Fruit fly (Drosophila melanogaster) whole organism, embryonic: ENCODE results near the gene CG43208.

Experiments used
- Atf3 ChIP-seq: fragments of 200-800 bp; sonication (Bioruptor generic); optimal IDR thresholded peaks from 3 replicates; lab custom pipeline; 2016; ENCODE audit warnings: missing biosample characterization, missing genetic modification characterization
- CG11456 ChIP-seq: fragments of 200-800 bp; sonication (Bioruptor generic); IDR thresholded peaks from 3 replicates; pipeline ENCODE4 v1.3.6; 2022; ENCODE audit warnings: missing biosample characterization, missing genetic modification characterization
- CG11696 ChIP-seq: fragments of 200-800 bp; sonication (Bioruptor generic); IDR thresholded peaks from 2 replicates; pipeline ENCODE4 v1.3.6; 2022; ENCODE audit warnings: missing biosample characterization, missing genetic modification characterization
- CG12155 ChIP-seq: fragments of 200-800 bp; sonication (Bioruptor generic); optimal IDR thresholded peaks from 3 replicates; lab custom pipeline; 2016; ENCODE audit warnings: missing biosample characterization, missing genetic modification characterization
- CG12391 ChIP-seq: fragments of 200-800 bp; sonication (Bioruptor generic); optimal IDR thresholded peaks from 3 replicates; lab custom pipeline; 2018; ENCODE audit warnings: missing biosample characterization, mild to moderate bottlenecking, missing genetic modification characterization, moderate library complexity
- CG13123 ChIP-seq: fragments of 200-800 bp; sonication (Bioruptor generic); optimal IDR thresholded peaks from 2 replicates; lab custom pipeline; 2016; ENCODE audit warnings: missing biosample characterization, missing genetic modification characterization
- CG14441 ChIP-seq: fragments of 200-800 bp; sonication (Bioruptor generic); IDR thresholded peaks from 2 replicates; pipeline ENCODE4 v1.3.6; 2022; ENCODE audit warnings: missing biosample characterization, missing genetic modification characterization
- CG14667 ChIP-seq: fragments of 200-800 bp; sonication (Bioruptor generic); IDR thresholded peaks from 2 replicates; pipeline ENCODE4 v1.3.6; 2022; ENCODE audit warnings: missing biosample characterization, missing genetic modification characterization
- CG16813 ChIP-seq: fragments of 200-800 bp; sonication (Bioruptor generic); IDR thresholded peaks from 3 replicates; pipeline ENCODE4 v1.3.6; 2022; ENCODE audit warnings: missing biosample characterization, missing genetic modification characterization; ENCODE audit not compliant: partially characterized antibody
- CG16815 ChIP-seq: fragments of 200-800 bp; sonication (Bioruptor generic); optimal IDR thresholded peaks from 3 replicates; lab custom pipeline; 2017; ENCODE audit warnings: missing biosample characterization, mild to moderate bottlenecking, missing genetic modification characterization
- CG31388 ChIP-seq: fragments of 200-800 bp; sonication (Bioruptor generic); optimal IDR thresholded peaks from 2 replicates; lab custom pipeline; 2016; ENCODE audit warnings: missing biosample characterization, missing genetic modification characterization
- CG34376 ChIP-seq: fragments of 200-800 bp; sonication (Bioruptor generic); optimal IDR thresholded peaks from 2 replicates; lab custom pipeline; 2018; ENCODE audit warnings: missing biosample characterization, mild to moderate bottlenecking, missing genetic modification characterization
- CG3726 ChIP-seq: fragments of 200-800 bp; sonication (Bioruptor generic); IDR thresholded peaks from 3 replicates; pipeline ENCODE4, ENCODE4 v1.3.6; 2022; ENCODE audit warnings: missing biosample characterization, missing genetic modification characterization
- CG4328 ChIP-seq: fragments of 200-800 bp; sonication (Bioruptor generic); optimal IDR thresholded peaks from 3 replicates; lab custom pipeline; 2017; ENCODE audit warnings: missing biosample characterization, missing genetic modification reagents, missing genetic modification characterization
- CG4404 ChIP-seq: fragments of 200-800 bp; sonication (Bioruptor generic); IDR thresholded peaks from 2 replicates; pipeline ENCODE4 v1.3.6; 2022; ENCODE audit warnings: missing biosample characterization, missing genetic modification characterization
- CG4730 ChIP-seq: fragments of 200-800 bp; sonication (Bioruptor generic); IDR thresholded peaks from 2 replicates; pipeline ENCODE4 v1.3.6; 2022; ENCODE audit warnings: missing biosample characterization, missing genetic modification characterization
- CG7987 ChIP-seq: fragments of 200-800 bp; sonication (Bioruptor generic); optimal IDR thresholded peaks from 2 replicates; lab custom pipeline; 2018; ENCODE audit warnings: missing biosample characterization, mild to moderate bottlenecking, missing genetic modification characterization, moderate library complexity
- CG8924 ChIP-seq: fragments of 200-800 bp; optimal IDR thresholded peaks from 3 replicates; lab custom pipeline; 2019; ENCODE audit warnings: missing biosample characterization, mild to moderate bottlenecking, missing genetic modification characterization, moderate library complexity
- CG9609 ChIP-seq: fragments of 200-800 bp; sonication (Bioruptor generic); optimal IDR thresholded peaks from 3 replicates; lab custom pipeline; 2016; ENCODE audit warnings: missing biosample characterization, missing genetic modification characterization
- Doc2 ChIP-seq: fragments of 200-800 bp; sonication (Bioruptor generic); IDR thresholded peaks from 2 replicates; pipeline ENCODE4 v1.3.6; 2022; ENCODE audit warnings: missing biosample characterization, missing genetic modification characterization
- Dp ChIP-seq: fragments of 200-800 bp; sonication (Bioruptor generic); optimal IDR thresholded peaks from 2 replicates; lab custom pipeline; 2018; ENCODE audit warnings: missing biosample characterization, mild to moderate bottlenecking, missing genetic modification characterization, moderate library complexity
- Fer2 ChIP-seq: fragments of 200-800 bp; sonication (Bioruptor generic); optimal IDR thresholded peaks from 2 replicates; lab custom pipeline; 2018; ENCODE audit warnings: missing biosample characterization, mild to moderate bottlenecking, missing genetic modification characterization, moderate library complexity
- Gsc ChIP-seq: fragments of 200-800 bp; sonication (Bioruptor generic); IDR thresholded peaks from 2 replicates; pipeline ENCODE4 v1.3.6; 2022; ENCODE audit warnings: missing biosample characterization, missing genetic modification characterization
- Hand ChIP-seq: fragments of 200-800 bp; sonication (Bioruptor generic); optimal IDR thresholded peaks from 2 replicates; lab custom pipeline; 2017; ENCODE audit warnings: mild to moderate bottlenecking, missing biosample characterization, missing genetic modification reagents, missing genetic modification characterization
- Hr39 ChIP-seq: fragments of >200 bp; optimal IDR thresholded peaks from 2 replicates; lab custom pipeline; 2017
- Lhr ChIP-seq: fragments of 200-800 bp; sonication (Bioruptor generic); optimal IDR thresholded peaks from 3 replicates; lab custom pipeline; 2017; ENCODE audit warnings: mild to moderate bottlenecking, missing biosample characterization, missing genetic modification reagents, missing genetic modification characterization
- Lpt ChIP-seq: fragments of >200 bp; optimal IDR thresholded peaks from 2 replicates; lab custom pipeline; 2018; ENCODE audit warnings: missing biosample characterization, missing genetic modification characterization
- Nf-YA ChIP-seq: fragments of 200-800 bp; sonication (Bioruptor generic); IDR thresholded peaks from 2 replicates; pipeline ENCODE4 v1.3.6; 2022; ENCODE audit warnings: missing biosample characterization, missing genetic modification characterization
- Ptx1 ChIP-seq: fragments of 200-800 bp; sonication (Bioruptor generic); IDR thresholded peaks from 2 replicates; pipeline ENCODE4 v1.3.6; 2022; ENCODE audit warnings: missing biosample characterization, missing genetic modification characterization
- Rx ChIP-seq: fragments of 200-800 bp; sonication (Bioruptor generic); IDR thresholded peaks from 2 replicates; pipeline ENCODE4 v1.3.6; 2022; ENCODE audit warnings: missing biosample characterization, missing genetic modification characterization
- Side ChIP-seq: fragments of 200-800 bp; sonication (Bioruptor generic); optimal IDR thresholded peaks from 2 replicates; lab custom pipeline; 2016; ENCODE audit warnings: missing biosample characterization, missing genetic modification characterization
- Sox102F ChIP-seq: fragments of 200-800 bp; sonication (Bioruptor generic); optimal IDR thresholded peaks from 2 replicates; lab custom pipeline; 2018; ENCODE audit warnings: missing biosample characterization, mild to moderate bottlenecking, missing genetic modification characterization, moderate library complexity
- Ssrp ChIP-seq: fragments of 200-800 bp; sonication (Bioruptor generic); optimal IDR thresholded peaks from 2 replicates; lab custom pipeline; 2018; ENCODE audit warnings: missing biosample characterization, mild to moderate bottlenecking, missing genetic modification characterization, moderate library complexity
- al ChIP-seq: fragments of 200-800 bp; sonication (Bioruptor generic); IDR thresholded peaks from 2 replicates; pipeline ENCODE4 v1.3.6; 2022; ENCODE audit warnings: missing biosample characterization, missing genetic modification characterization
- ase ChIP-seq: fragments of 200-800 bp; sonication (Bioruptor generic); IDR thresholded peaks from 3 replicates; pipeline ENCODE4 v1.3.6; 2022; ENCODE audit warnings: missing biosample characterization, missing genetic modification characterization
- ato ChIP-seq: fragments of 200-800 bp; sonication (Bioruptor generic); IDR thresholded peaks from 2 replicates; pipeline ENCODE4 v1.3.6; 2022; ENCODE audit warnings: missing biosample characterization, missing genetic modification characterization; ENCODE audit not compliant: partially characterized antibody
- cad ChIP-seq: fragments of >200 bp; optimal IDR thresholded peaks from 2 replicates; lab custom pipeline; 2017; ENCODE audit warnings: missing biosample characterization, missing genetic modification characterization
- chinmo ChIP-seq: fragments of 200-800 bp; sonication (Bioruptor generic); IDR thresholded peaks from 4 replicates; pipeline ENCODE4 v1.3.6; 2022; ENCODE audit warnings: missing biosample characterization, missing genetic modification characterization; ENCODE audit not compliant: partially characterized antibody
- ewg ChIP-seq: fragments of 200-800 bp; sonication (Bioruptor generic); optimal IDR thresholded peaks from 3 replicates; lab custom pipeline; 2017; ENCODE audit warnings: mild to moderate bottlenecking, missing biosample characterization, missing genetic modification reagents, missing genetic modification characterization
- eyg ChIP-seq: fragments of 200-800 bp; sonication (Bioruptor generic); optimal IDR thresholded peaks from 3 replicates; lab custom pipeline; 2016; ENCODE audit warnings: missing biosample characterization, missing genetic modification characterization
- fd64A ChIP-seq: fragments of 200-800 bp; sonication (Bioruptor generic); optimal IDR thresholded peaks from 3 replicates; lab custom pipeline; 2018; ENCODE audit warnings: missing biosample characterization, mild to moderate bottlenecking, missing genetic modification characterization
- fu2 ChIP-seq: fragments of 200-800 bp; sonication (Bioruptor generic); optimal IDR thresholded peaks from 2 replicates; lab custom pipeline; 2016; ENCODE audit warnings: missing biosample characterization, missing genetic modification characterization
- hb ChIP-seq: fragments of 200-800 bp; sonication (Bioruptor generic); IDR thresholded peaks from 3 replicates; pipeline ENCODE4 v1.3.6; 2022; ENCODE audit warnings: missing biosample characterization, missing genetic modification characterization; ENCODE audit not compliant: partially characterized antibody
- kni ChIP-seq: fragments of 200-800 bp; sonication (Bioruptor generic); optimal IDR thresholded peaks from 3 replicates; lab custom pipeline; 2017; ENCODE audit warnings: mild to moderate bottlenecking, missing biosample characterization, missing genetic modification reagents, missing genetic modification characterization
- nom ChIP-seq: fragments of 200-800 bp; sonication (Bioruptor generic); optimal IDR thresholded peaks from 2 replicates; lab custom pipeline; 2017; ENCODE audit warnings: missing biosample characterization, missing genetic modification characterization, mild to moderate bottlenecking, moderate library complexity, missing genetic modification reagents
- peb ChIP-seq: fragments of 200-800 bp; sonication (Bioruptor generic); IDR thresholded peaks from 2 replicates; pipeline ENCODE4 v1.3.6; 2022; ENCODE audit warnings: missing biosample characterization, missing genetic modification characterization
- salm ChIP-seq: fragments of 200-800 bp; sonication (Bioruptor generic); optimal IDR thresholded peaks from 2 replicates; lab custom pipeline; 2018; ENCODE audit warnings: missing biosample characterization, mild to moderate bottlenecking, missing genetic modification characterization
- schlank ChIP-seq: fragments of 200-800 bp; sonication (Bioruptor generic); optimal IDR thresholded peaks from 2 replicates; lab custom pipeline; 2018; ENCODE audit warnings: missing biosample characterization, mild to moderate bottlenecking, missing genetic modification characterization
- sna ChIP-seq: fragments of 200-800 bp; sonication (Bioruptor generic); IDR thresholded peaks from 2 replicates; pipeline ENCODE4 v1.3.6; 2022; ENCODE audit warnings: missing biosample characterization, missing genetic modification characterization; ENCODE audit not compliant: partially characterized antibody
- zen2 ChIP-seq: fragments of 200-800 bp; sonication (Bioruptor generic); IDR thresholded peaks from 3 replicates; pipeline ENCODE4 v1.3.6; 2022; ENCODE audit warnings: missing biosample characterization, missing genetic modification characterization; ENCODE audit not compliant: partially characterized antibody
- zf30C ChIP-seq: fragments of 200-800 bp; sonication (Bioruptor generic); optimal IDR thresholded peaks from 3 replicates; lab custom pipeline; 2018; ENCODE audit warnings: missing biosample characterization, mild to moderate bottlenecking, missing genetic modification characterization

Gene CG43208

DNA sequence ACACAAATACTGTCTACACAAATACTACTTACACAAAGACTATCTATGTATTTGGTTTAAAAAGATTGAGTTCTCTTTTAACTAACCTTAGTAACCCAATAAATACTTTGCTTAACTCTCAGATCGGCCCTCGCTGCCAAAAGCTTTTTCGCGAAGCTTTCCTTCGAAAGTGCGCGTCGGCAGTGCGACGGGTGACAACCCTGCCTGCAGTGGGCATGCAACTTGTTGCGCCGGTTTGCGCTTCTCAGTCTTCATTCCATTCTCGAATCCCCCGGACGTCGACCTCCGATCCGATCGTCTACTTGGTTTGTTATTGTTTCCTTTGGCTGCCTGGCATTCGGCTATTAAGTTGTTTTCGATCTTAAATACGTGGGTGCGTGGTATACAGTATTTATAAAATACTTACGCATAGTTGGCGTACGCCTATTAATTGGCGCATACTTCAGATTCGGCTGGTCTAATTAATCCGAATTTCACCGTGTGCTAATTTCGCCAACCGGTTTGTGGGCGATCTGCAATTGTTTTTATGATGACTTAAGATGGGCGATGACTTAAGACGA lies 43.0 kb upstream of the CG43208 start, which contains the start of gene CG11686 (continued):
- no peak for TF ChIP-seq zen2 (GFP tag; lab: Robert Waterston, UW)
- TF ChIP-seq CG31388 (GFP tag; lab: Kevin White, UChicago): no peak
- TF ChIP-seq CG4730 (GFP tag; lab: Robert Waterston, UW): no peak
- 0 out of 2 replicates have a peak, but pooled peaks have one; percentile 11 for TF ChIP-seq CG14441 (GFP tag; lab: Robert Waterston, UW)
- TF ChIP-seq ato: peak; percentile 24; the same call in 1 of the 2 replicates
- TF ChIP-seq ewg (GFP tag; lab: Kevin White, UChicago): no peak
- TF ChIP-seq kni (GFP tag; lab: Kevin White, UChicago): peak; percentile 37
- no peak for TF ChIP-seq CG11696
- TF ChIP-seq cad: no peak
- no peak for TF ChIP-seq hb (GFP tag; lab: Robert Waterston, UW)
- TF ChIP-seq zf30C (GFP tag; lab: Kevin White, UChicago): no peak
- peak; percentile 54 for TF ChIP-seq nom
- no peak for TF ChIP-seq schlank (tag; lab: Kevin White, UChicago)
- no peak; the same call in 1 of the 2 replicates for TF ChIP-seq sna (GFP tag; lab: Robert Waterston, UW)
- no peak for TF ChIP-seq Hand (GFP tag; lab: Kevin White, UChicago)
- no peak for TF ChIP-seq Hr39 (lab: Kevin White, UChicago)
- no peak for TF ChIP-seq CG11456 (GFP tag; lab: Robert Waterston, UW)
- no peak for TF ChIP-seq salm (tag; lab: Kevin White, UChicago)
- no peak for TF ChIP-seq Lhr (GFP tag; lab: Kevin White, UChicago)
- no peak for TF ChIP-seq fu2 (GFP tag; lab: Kevin White, UChicago)
- TF ChIP-seq Sox102F (GFP tag; lab: Kevin White, UChicago): no peak
- TF ChIP-seq eyg (GFP tag; lab: Kevin White, UChicago): no peak
- no peak for TF ChIP-seq al (GFP tag; lab: Robert Waterston, UW)
- TF ChIP-seq CG14667 (GFP tag; lab: Robert Waterston, UW): no peak
- no peak for TF ChIP-seq Lpt (GFP tag; lab: Kevin White, UChicago)
- no peak for TF ChIP-seq Fer2
- TF ChIP-seq Doc2 (GFP tag; lab: Robert Waterston, UW): no peak
- no peak for TF ChIP-seq fd64A (GFP tag; lab: Kevin White, UChicago)
- TF ChIP-seq Side (GFP tag; lab: Kevin White, UChicago): no peak
- no peak for TF ChIP-seq CG4328 (GFP tag; lab: Kevin White, UChicago)
- peak; percentile 14 for TF ChIP-seq Dp (GFP tag; lab: Kevin White, UChicago)
- no peak for TF ChIP-seq CG7987 (GFP tag; lab: Kevin White, UChicago)
- TF ChIP-seq Atf3: no peak
- TF ChIP-seq Ssrp (tag; lab: Kevin White, UChicago): no peak
- TF ChIP-seq peb (GFP tag; lab: Robert Waterston, UW): no peak
- TF ChIP-seq CG13123 (GFP tag; lab: Kevin White, UChicago): no peak
- no peak for TF ChIP-seq ase
- TF ChIP-seq Gsc (GFP tag; lab: Robert Waterston, UW): no peak
- no peak for TF ChIP-seq CG4404 (GFP tag; lab: Robert Waterston, UW)
- TF ChIP-seq CG9609: no peak
- peak; percentile 88; the same call in 3 of the 4 replicates for TF ChIP-seq chinmo
- TF ChIP-seq CG8924 (tag; lab: Kevin White, UChicago): no peak
- TF ChIP-seq CG3726 (GFP tag; lab: Robert Waterston, UW): no peak
- peak; percentile 21 for TF ChIP-seq CG12391 (tag; lab: Kevin White, UChicago)
- no peak for TF ChIP-seq CG16815 (GFP tag; lab: Kevin White, UChicago)
- no peak for TF ChIP-seq Ptx1 (GFP tag; lab: Robert Waterston, UW)
- TF ChIP-seq CG12155 (GFP tag; lab: Kevin White, UChicago): no peak
- TF ChIP-seq CG34376 (GFP tag; lab: Kevin White, UChicago): no peak
- no peak for TF ChIP-seq Rx (GFP tag; lab: Robert Waterston, UW)
- no peak for TF ChIP-seq CG16813 (GFP tag; lab: Robert Waterston, UW)
- no peak for TF ChIP-seq Nf-YA (GFP tag; lab: Robert Waterston, UW)
